Fruit fly (Drosophila melanogaster): ENCODE data around the gene Iru.

DNA sequence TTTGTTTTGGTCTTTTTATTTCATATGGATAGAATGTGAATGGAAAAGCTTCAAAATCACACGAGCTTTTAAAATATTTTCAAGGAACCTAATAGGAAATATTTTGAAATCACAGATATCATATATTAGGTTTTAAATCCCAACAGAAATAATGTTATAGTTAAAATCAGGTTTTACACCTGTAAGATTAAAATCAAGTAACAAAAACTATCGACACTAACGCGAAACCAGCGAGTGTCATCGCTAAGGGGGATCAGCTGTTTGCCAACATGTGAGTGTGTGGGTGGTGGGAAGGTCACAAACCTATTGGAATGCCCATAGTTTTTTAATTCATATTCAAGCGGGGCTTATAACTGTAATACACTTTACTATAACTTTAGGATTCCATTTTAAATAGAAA lies 32.4 kb downstream of the Iru start, which contains the start of gene hyx:
- no peak for TF ChIP-seq CG8478 (optimal IDR thresholded peaks at IDR 0.05)
- TF ChIP-seq CTCF (optimal IDR thresholded peaks at IDR 0.05), result no peak

Data from S2 (cell line).